Worm (Caenorhabditis elegans): ENCODE measurements around the gene F46B6.12.

- TF ChIP-seq zip-11 (GFP tag; IDR thresholded peaks at IDR 0.05) (no peak), ama-1 (optimal IDR thresholded peaks at IDR 0.05) (no peak), pqm-1 (tag; optimal IDR thresholded peaks at IDR 0.05) (no peak), snpc-4 (tag; optimal IDR thresholded peaks at IDR 0.05) (no peak), nhr-76 (tag; optimal IDR thresholded peaks at IDR 0.05) (no peak), mdl-1 (tag; optimal IDR thresholded peaks at IDR 0.05) (no peak), nhr-10 (tag; optimal IDR thresholded peaks at IDR 0.05) (no peak), lin-39 (tag; optimal IDR thresholded peaks at IDR 0.05) (no peak), ztf-11 (tag; optimal IDR thresholded peaks at IDR 0.05) (no peak), unc-62 (GFP tag; optimal IDR thresholded peaks at IDR 0.05 in 1 of 2) (no peak), unc-62 (tag; optimal IDR thresholded peaks at IDR 0.05) (no peak), ctbp-1 (GFP tag; IDR thresholded peaks at IDR 0.05) (no peak)
Observed at ce11 chrV:9782969-9783368, 7.3 kb upstream of the F46B6.12 start, which contains the start of gene F46B6.5.
